Worm (Caenorhabditis elegans) whole organism, young adult: ENCODE measurements around the gene str-94.

ENCODE experiments used
- F52B5.7 ChIP-seq: sonication (generic microtip); optimal IDR thresholded peaks from 2 replicates; lab custom pipeline; 2016; ENCODE audit warnings: mild to moderate bottlenecking, missing genetic modification characterization, missing compliant biosample characterization
- ccch-3 ChIP-seq: fragments of 200-800 bp; sonication (Bioruptor generic); optimal IDR thresholded peaks from 2 replicates; lab custom pipeline; 2018; ENCODE audit warnings: mild to moderate bottlenecking, missing genetic modification characterization, missing compliant biosample characterization
- pha-4 ChIP-seq: fragments of 150-350 bp; sonication (generic microtip); optimal IDR thresholded peaks from 2 replicates; lab custom pipeline; 2014; ENCODE audit warnings: missing biosample characterization, missing genetic modification reagents, missing genetic modification characterization
- snpc-4 ChIP-seq, 5 experiments: fragments of 150-350 bp in 1 of 5; sonication (generic microtip) in 4 of 5; optimal IDR thresholded peaks; 2 replicates each; lab custom pipeline; 2014 to 2018; ENCODE audit warnings: missing genetic modification characterization in 5 of 5, missing biosample characterization in 3 of 5, antibody characterized with exemption in 2 of 5, mild to moderate bottlenecking in 2 of 5, missing compliant biosample characterization in 2 of 5, missing genotype in 2 of 5, moderate library complexity in 2 of 5, missing genetic modification reagents in 1 of 5
- ztf-28 ChIP-seq: fragments of 200-800 bp; sonication (Bioruptor generic); IDR thresholded peaks from 2 replicates; pipeline ENCODE4 v1.3.6; 2022; ENCODE audit warnings: missing genetic modification reagents, missing genetic modification characterization, missing compliant biosample characterization

DNA sequence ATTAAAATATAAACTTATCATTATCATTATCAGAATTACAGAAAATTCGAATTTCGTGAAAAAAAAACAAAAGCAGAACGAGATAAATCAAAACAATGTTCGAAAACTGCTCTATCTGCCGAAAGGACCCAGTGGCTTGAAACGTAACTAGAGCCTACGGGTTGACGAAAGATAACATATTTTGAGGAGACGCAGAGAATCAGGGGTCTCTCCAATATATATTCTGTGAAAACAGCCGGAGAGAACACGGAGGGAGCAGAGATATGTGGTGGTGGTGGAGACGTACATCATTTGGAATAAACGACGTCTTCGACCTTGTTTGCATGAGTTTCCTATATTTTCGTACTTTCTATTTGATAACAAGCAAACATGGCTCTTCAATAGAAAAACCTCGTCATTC is 40.2 kb downstream of the str-94 start:
- TF ChIP-seq pha-4 (tag; lab: Kevin White, UChicago) (no peak), F52B5.7 (tag; lab: Kevin White, UChicago) (no peak), ztf-28 (no peak), ccch-3 (GFP tag; lab: Kevin White, UChicago) (no peak), snpc-4 (GFP tag; optimal IDR thresholded peaks at IDR 0.05; lab: Kevin White, UChicago) (no peak), snpc-4 (tag; optimal IDR thresholded peaks at IDR 0.05; lab: Kevin White, UChicago) (no peak)
